Fruit fly (Drosophila melanogaster): ENCODE data around the gene CG34447.

Gene CG34447

dm6 chr2L:2434222-2434621 is 14.4 kb upstream of the CG34447 start (continued):
- TF ChIP-seq CG32006 (GFP tag; optimal IDR thresholded peaks at IDR 0.05) = peak; percentile 62
- no peak for TF ChIP-seq topi (GFP tag; optimal IDR thresholded peaks at IDR 0.05)
- TF ChIP-seq CG6792 (GFP tag; optimal IDR thresholded peaks at IDR 0.05) = no peak
- TF ChIP-seq CG6163 (GFP tag; IDR thresholded peaks at IDR 0.05) = peak; percentile 53; the same call in 2 of the 3 replicates
- TF ChIP-seq esn (GFP tag; optimal IDR thresholded peaks at IDR 0.05) = no peak
- peak; percentile 11 for TF ChIP-seq CG3919 (GFP tag; optimal IDR thresholded peaks at IDR 0.05)
- no peak for TF ChIP-seq Lpt (GFP tag; optimal IDR thresholded peaks at IDR 0.05)
- peak; percentile 12 for TF ChIP-seq OdsH (GFP tag; optimal IDR thresholded peaks at IDR 0.05)

- peak; percentile 99 for TF ChIP-seq CG32006 (GFP tag; optimal IDR thresholded peaks at IDR 0.05)
- peak; percentile 96 for TF ChIP-seq CG8632 (GFP tag; optimal IDR thresholded peaks at IDR 0.05)
- peak; percentile 98 to 99 for TF ChIP-seq ss (GFP tag; optimal IDR thresholded peaks at IDR 0.05)
- peak; percentile 100 for TF ChIP-seq Eip78C (GFP tag)
- TF ChIP-seq CG1621 (tag; optimal IDR thresholded peaks at IDR 0.05) = peak; percentile 99
- TF ChIP-seq CG8319 (GFP tag; optimal IDR thresholded peaks at IDR 0.05) = peak; percentile 95
- peak; percentile 99 for TF ChIP-seq fd59A (GFP tag; optimal IDR thresholded peaks at IDR 0.05)
- peak; percentile 95 for TF ChIP-seq svp (GFP tag)
- TF ChIP-seq salr (GFP tag; optimal IDR thresholded peaks at IDR 0.05) = peak; percentile 98 to 99
- peak; percentile 99 for TF ChIP-seq eg (GFP tag; IDR thresholded peaks at IDR 0.05)
- peak; percentile 97 for TF ChIP-seq Gug (GFP tag; IDR thresholded peaks at IDR 0.05)
- TF ChIP-seq CG16779 (tag; optimal IDR thresholded peaks at IDR 0.05) = peak; percentile 95
- peak; percentile 90 for TF ChIP-seq Hr39 (GFP tag; optimal IDR thresholded peaks at IDR 0.05)
- peak; percentile 98 for TF ChIP-seq dac (GFP tag; optimal IDR thresholded peaks at IDR 0.05)
- peak; percentile 99 for TF ChIP-seq CG3032 (tag; optimal IDR thresholded peaks at IDR 0.05)
- TF ChIP-seq CG7368 (GFP tag; optimal IDR thresholded peaks at IDR 0.05) = peak; percentile 98
- peak; percentile 99 for TF ChIP-seq Hr4 (GFP tag; optimal IDR thresholded peaks at IDR 0.05)
- peak; percentile 97 for TF ChIP-seq CG6276 (GFP tag; optimal IDR thresholded peaks at IDR 0.05)
- TF ChIP-seq spab (GFP tag; optimal IDR thresholded peaks at IDR 0.05) = peak; percentile 99
- TF ChIP-seq CG10631 (GFP tag; optimal IDR thresholded peaks at IDR 0.05) = peak; percentile 98
- TF ChIP-seq Blimp-1 (GFP tag; optimal IDR thresholded peaks at IDR 0.05) = peak; percentile 24
- peak; percentile 98 for TF ChIP-seq CG8119 (GFP tag; IDR thresholded peaks at IDR 0.05)
- peak; percentile 98 for TF ChIP-seq Eip75B (GFP tag; optimal IDR thresholded peaks at IDR 0.05)
- peak; percentile 92 for TF ChIP-seq topi (GFP tag; optimal IDR thresholded peaks at IDR 0.05)
- TF ChIP-seq Sox15 (GFP tag; optimal IDR thresholded peaks at IDR 0.05) = peak; percentile 97
- TF ChIP-seq Sox102F (GFP tag; optimal IDR thresholded peaks at IDR 0.05) = peak; percentile 89
- TF ChIP-seq Smox (GFP tag; optimal IDR thresholded peaks at IDR 0.05) = peak; percentile 82
- peak; percentile 99 for TF ChIP-seq Lpt (GFP tag; optimal IDR thresholded peaks at IDR 0.05)
- peak; percentile 99 for TF ChIP-seq CG6163 (GFP tag; IDR thresholded peaks at IDR 0.05)
- peak; percentile 86 for TF ChIP-seq Ets21C (GFP tag; optimal IDR thresholded peaks at IDR 0.05)
- peak; percentile 98 for TF ChIP-seq CG15336 (GFP tag; IDR thresholded peaks at IDR 0.05)
- peak; percentile 94 for TF ChIP-seq Hr38 (GFP tag; optimal IDR thresholded peaks at IDR 0.05)
- TF ChIP-seq CG31627 (GFP tag; optimal IDR thresholded peaks at IDR 0.05) = peak; percentile 88
- peak; percentile 99 for TF ChIP-seq OdsH (GFP tag; optimal IDR thresholded peaks at IDR 0.05)
- TF ChIP-seq Eip93F (GFP tag; optimal IDR thresholded peaks at IDR 0.05) = peak; percentile 57
- peak; percentile 99 for TF ChIP-seq CG10669 (GFP tag; optimal IDR thresholded peaks at IDR 0.05)
- peak; percentile 97 for TF ChIP-seq net (GFP tag; optimal IDR thresholded peaks at IDR 0.05)
- TF ChIP-seq achi (GFP tag; optimal IDR thresholded peaks at IDR 0.05) = peak; percentile 97
- peak; percentile 99 for TF ChIP-seq Ets96B (tag; optimal IDR thresholded peaks at IDR 0.05)
- TF ChIP-seq CG3919 (GFP tag; optimal IDR thresholded peaks at IDR 0.05) = peak; percentile 99
- TF ChIP-seq acj6 (GFP tag; optimal IDR thresholded peaks at IDR 0.05) = peak; percentile 98
- peak; percentile 95 for TF ChIP-seq CG34406 (GFP tag; optimal IDR thresholded peaks at IDR 0.05)
- peak; percentile 90 for TF ChIP-seq fd85E (GFP tag; optimal IDR thresholded peaks at IDR 0.05)
- peak; percentile 90 for TF ChIP-seq cyc (GFP tag; optimal IDR thresholded peaks at IDR 0.05)
- peak; percentile 95 for TF ChIP-seq CG11294 (GFP tag; IDR thresholded peaks at IDR 0.05)
- TF ChIP-seq dsx (GFP tag; optimal IDR thresholded peaks at IDR 0.05; ENCODE audit: poor library complexity, severe bottlenecking) = peak; percentile 98
- TF ChIP-seq Sox14 (GFP tag; optimal IDR thresholded peaks at IDR 0.05) = peak; percentile 99
Measured at dm6 chr2L:2433494-2434054, 13.8 kb upstream of the CG34447 start.
